Worm (Caenorhabditis elegans): ENCODE results near the gene ZK1290.14.
A peak's percentile ranks its signal among the peaks of the same experiment; 100 is the strongest.

The ZK1290.14 gene

ce11 chrII:7528210-7528609 lies 27.2 kb downstream of the ZK1290.14 start (continued):
- TF ChIP-seq saeg-2 (GFP tag; IDR thresholded peaks at IDR 0.05) = 0 out of 2 replicates have a peak, but pooled peaks have one; percentile 57
- TF ChIP-seq nhr-41 (GFP tag; IDR thresholded peaks at IDR 0.05) = peak; percentile 76; the same call in 1 of the 2 replicates
- TF ChIP-seq ZK337.2 (GFP tag; IDR thresholded peaks at IDR 0.05) = no peak
- peak; percentile 74 for TF ChIP-seq nhr-28 (tag; optimal IDR thresholded peaks at IDR 0.05)
- peak; percentile 78 for TF ChIP-seq T20F7.1 (GFP tag; optimal IDR thresholded peaks at IDR 0.05)
- no peak for TF ChIP-seq unc-130 (GFP tag; optimal IDR thresholded peaks at IDR 0.05)

DNA sequence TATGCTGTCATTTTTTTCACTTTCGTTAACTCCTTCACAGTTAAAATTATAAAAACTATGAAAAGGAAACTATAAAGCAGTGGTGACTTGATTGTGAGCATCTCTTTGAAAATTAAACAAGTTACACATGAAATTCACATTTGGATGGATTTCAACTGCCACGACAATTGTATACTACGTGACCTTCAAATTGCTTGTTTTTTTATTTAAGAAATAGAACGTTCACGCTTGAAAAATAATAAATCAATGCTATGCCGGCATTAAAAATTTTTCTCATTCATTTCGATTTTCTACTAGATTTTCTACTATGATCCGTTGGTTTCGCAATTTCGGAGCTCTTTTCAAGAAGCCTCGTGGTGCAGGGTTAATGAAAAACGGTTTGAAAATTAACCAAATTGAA lies 29.9 kb downstream of the ZK1290.14 start, which contains the start of the genes ZK1290.7 and rnh-1.1:
TSS of gene ZK1290.7 (minus strand) at position 101 of the 400 bp plus-strand sequence.
TSS of gene rnh-1.1 (plus strand) at position 281 of the 400 bp plus-strand sequence.
- peak in 1 of 2 experiments; percentile 40 for TF ChIP-seq unc-62 (GFP tag; optimal IDR thresholded peaks at IDR 0.05 in 1 of 2)
- no peak for TF ChIP-seq unc-62 (tag; optimal IDR thresholded peaks at IDR 0.05)
- no peak for TF ChIP-seq unc-39 (tag; optimal IDR thresholded peaks at IDR 0.05)

ce11 chrII:7523281-7523680 lies 32.1 kb downstream of the ZK1290.14 start, which contains the start of gene ZK1290.15:
ZK1290.15 (plus strand) TSS chrII:7523581.
- TF ChIP-seq dmd-8 (GFP tag; IDR thresholded peaks at IDR 0.05) (no peak), zip-11 (GFP tag; IDR thresholded peaks at IDR 0.05) (no peak), T26A8.4 (GFP tag; IDR thresholded peaks at IDR 0.05) (no peak), madf-9 (GFP tag; conservative IDR thresholded peaks at IDR 0.05) (no peak), ceh-20 (GFP tag; IDR thresholded peaks at IDR 0.05) (no peak), tag-97 (GFP tag; IDR thresholded peaks at IDR 0.05) (no peak), aha-1 (tag) (no peak), fkh-10 (GFP tag; optimal IDR thresholded peaks at IDR 0.05) (no peak), set-16 (GFP tag; IDR thresholded peaks at IDR 0.05) (no peak), lin-38 (GFP tag; IDR thresholded peaks at IDR 0.05) (no peak), lir-3 (tag; optimal IDR thresholded peaks at IDR 0.05) (no peak), fos-1 (tag; optimal IDR thresholded peaks at IDR 0.05) (no peak), jun-1 (tag; optimal IDR thresholded peaks at IDR 0.05) (no peak), ceh-62 (tag; optimal IDR thresholded peaks at IDR 0.05) (no peak), hlh-30 (tag; optimal IDR thresholded peaks at IDR 0.05; ENCODE audit: insufficient read depth) (no peak), zip-2 (tag; optimal IDR thresholded peaks at IDR 0.05) (no peak), lim-7 (GFP tag; IDR thresholded peaks at IDR 0.05) (no peak)

ce11 chrII:7521420-7521819 lies 34.0 kb downstream of the ZK1290.14 start:
- TF ChIP-seq ceh-32 (tag; optimal IDR thresholded peaks at IDR 0.05; ENCODE audit: poor library complexity) (no peak), fos-1 (tag; optimal IDR thresholded peaks at IDR 0.05) (no peak), nhr-11 (tag; optimal IDR thresholded peaks at IDR 0.05) (no peak), unc-39 (tag; optimal IDR thresholded peaks at IDR 0.05) (no peak), pha-4 (GFP tag; IDR thresholded peaks at IDR 0.05) (no peak), pha-4 (tag; optimal IDR thresholded peaks at IDR 0.05) (no peak), pqm-1 (tag; optimal IDR thresholded peaks at IDR 0.05) (no peak), unc-62 (GFP tag; optimal IDR thresholded peaks at IDR 0.05 in 1 of 2) (peak in 1 of 2 experiments; percentile 95), unc-62 (tag; optimal IDR thresholded peaks at IDR 0.05) (no peak)

ce11 chrII:7519221-7519620 lies 36.2 kb downstream of the ZK1290.14 start, which contains the start of gene glb-9:
glb-9 (minus strand) TSS chrII:7519321.
- TF ChIP-seq ceh-62 (tag; optimal IDR thresholded peaks at IDR 0.05) = no peak

ce11 chrII:7505005-7505404 lies 50.4 kb downstream of the ZK1290.14 start, which contains the start of gene C28F5.1:
C28F5.1 (plus strand) TSS chrII:7505305.
- TF ChIP-seq nhr-237 (tag; optimal IDR thresholded peaks at IDR 0.05) (no peak), daf-19 (GFP tag; conservative IDR thresholded peaks at IDR 0.05) (no peak), spr-1 (tag; optimal IDR thresholded peaks at IDR 0.05) (no peak), hlh-30 (tag; optimal IDR thresholded peaks at IDR 0.05; ENCODE audit: insufficient read depth) (no peak), ztf-11 (tag; optimal IDR thresholded peaks at IDR 0.05) (no peak), jun-1 (tag; optimal IDR thresholded peaks at IDR 0.05) (no peak), aly-2 (tag; optimal IDR thresholded peaks at IDR 0.05) (no peak), mdt-29 (GFP tag; IDR thresholded peaks at IDR 0.05) (no peak), R02D3.7 (tag; optimal IDR thresholded peaks at IDR 0.05) (no peak), tra-1 (GFP tag; IDR thresholded peaks at IDR 0.05) (no peak), lim-7 (GFP tag; IDR thresholded peaks at IDR 0.05) (no peak), ama-1 (optimal IDR thresholded peaks at IDR 0.05) (no peak), F10B5.3 (tag; optimal IDR thresholded peaks at IDR 0.05) (no peak), set-16 (GFP tag; IDR thresholded peaks at IDR 0.05) (no peak), egl-43 (GFP tag; IDR thresholded peaks at IDR 0.05) (no peak)
